Worm (Caenorhabditis elegans) whole organism, young adult: Measurements from ENCODE around the gene C16C8.19.

Source experiments
- F10E7.11 ChIP-seq: sonication (generic microtip); optimal IDR thresholded peaks from 2 replicates; lab custom pipeline; 2017; ENCODE audit warnings: mild to moderate bottlenecking, missing genetic modification characterization, moderate library complexity, missing compliant biosample characterization
- F39B2.1 ChIP-seq: fragments of 200-800 bp; sonication (Bioruptor generic); IDR thresholded peaks from 2 replicates; pipeline ENCODE4 v1.3.6; 2022; ENCODE audit warnings: missing genetic modification reagents, missing genetic modification characterization, missing compliant biosample characterization
- F49E8.2 ChIP-seq: sonication (generic microtip); optimal IDR thresholded peaks from 3 replicates; lab custom pipeline; 2017; ENCODE audit warnings: missing genetic modification characterization, mild to moderate bottlenecking, missing compliant biosample characterization, antibody characterized with exemption, moderate library complexity; ENCODE audit not compliant: insufficient read depth
- F55B11.4 ChIP-seq: sonication (generic microtip); optimal IDR thresholded peaks from 2 replicates; lab custom pipeline; 2016; ENCODE audit warnings: missing compliant biosample characterization, missing genetic modification characterization, borderline replicate concordance; ENCODE audit not compliant: insufficient read depth
- ama-1 ChIP-seq, 3 experiments: fragments of 150-350 bp in 1 of 3; sonication (generic microtip) in 2 of 3; optimal IDR thresholded peaks; 2 replicates each; lab custom pipeline; 2014 to 2018; ENCODE audit warnings: missing biosample characterization in 2 of 3, missing genetic modification characterization in 2 of 3, missing genetic modification reagents in 2 of 3
- aptf-2 ChIP-seq: fragments of 200-800 bp; sonication (Bioruptor generic); conservative IDR thresholded peaks from 2 replicates; pipeline ENCODE4 v1.3.6; 2022; ENCODE audit warnings: missing genetic modification reagents, missing genetic modification characterization, missing compliant biosample characterization
- aptf-3 ChIP-seq: fragments of 200-800 bp; sonication (Bioruptor generic); IDR thresholded peaks from 2 replicates; pipeline ENCODE4 v1.3.6; 2022; ENCODE audit warnings: missing genetic modification characterization, missing compliant biosample characterization
- bed-1 ChIP-seq: fragments of 200-800 bp; sonication (Bioruptor generic); IDR thresholded peaks from 2 replicates; pipeline ENCODE4 v1.3.6; 2022; ENCODE audit warnings: missing genetic modification reagents, missing genetic modification characterization, missing compliant biosample characterization
- ccch-3 ChIP-seq: fragments of 200-800 bp; sonication (Bioruptor generic); optimal IDR thresholded peaks from 2 replicates; lab custom pipeline; 2018; ENCODE audit warnings: mild to moderate bottlenecking, missing genetic modification characterization, missing compliant biosample characterization
- dox-1 ChIP-seq: fragments of 200-800 bp; sonication (Bioruptor generic); IDR thresholded peaks from 2 replicates; pipeline ENCODE4 v1.3.6; 2022; ENCODE audit warnings: missing genetic modification reagents, missing genetic modification characterization, missing compliant biosample characterization
- egrh-3 ChIP-seq: fragments of 200-800 bp; sonication (Bioruptor generic); IDR thresholded peaks from 2 replicates; pipeline ENCODE4 v1.3.6; 2022; ENCODE audit warnings: missing genetic modification reagents, missing genetic modification characterization, missing compliant biosample characterization
- ets-4 ChIP-seq: fragments of 200-800 bp; sonication (Bioruptor generic); optimal IDR thresholded peaks from 2 replicates; lab custom pipeline; 2018; ENCODE audit warnings: mild to moderate bottlenecking, missing genetic modification characterization, missing compliant biosample characterization
- hmg-1.2 ChIP-seq: fragments of 200-800 bp; sonication (Bioruptor generic); IDR thresholded peaks from 2 replicates; pipeline ENCODE4 v1.3.6; 2022; ENCODE audit warnings: missing genetic modification reagents, missing genetic modification characterization, missing compliant biosample characterization
- hmg-20 ChIP-seq: fragments of 200-800 bp; sonication (Bioruptor generic); IDR thresholded peaks from 2 replicates; pipeline ENCODE4 v1.3.6; 2022; ENCODE audit warnings: missing genetic modification reagents, missing genetic modification characterization, missing compliant biosample characterization
- lin-26 ChIP-seq: fragments of 200-800 bp; sonication (Bioruptor generic); IDR thresholded peaks from 2 replicates; pipeline ENCODE4 v1.3.6; 2022; ENCODE audit warnings: missing genetic modification reagents, missing genetic modification characterization, missing compliant biosample characterization
- madf-3 ChIP-seq: fragments of 200-800 bp; sonication (Bioruptor generic); IDR thresholded peaks from 2 replicates; pipeline ENCODE4 v1.3.6; 2022; ENCODE audit warnings: missing genetic modification reagents, missing genetic modification characterization, missing compliant biosample characterization
- mcd-1 ChIP-seq: fragments of 200-800 bp; sonication (Bioruptor generic); IDR thresholded peaks from 2 replicates; pipeline ENCODE4 v1.3.6; 2022; ENCODE audit warnings: missing genetic modification reagents, missing genetic modification characterization, missing compliant biosample characterization
- mxl-1 ChIP-seq: sonication (generic microtip); optimal IDR thresholded peaks from 2 replicates; lab custom pipeline; 2016; ENCODE audit warnings: missing genetic modification characterization, missing compliant biosample characterization
- nfyb-1 ChIP-seq: fragments of 200-800 bp; sonication (Bioruptor generic); IDR thresholded peaks from 2 replicates; pipeline ENCODE4 v1.3.6; 2022; ENCODE audit warnings: missing genetic modification reagents, missing genetic modification characterization, missing compliant biosample characterization
- nhr-179 ChIP-seq: sonication (generic microtip); optimal IDR thresholded peaks from 2 replicates; lab custom pipeline; 2016; ENCODE audit warnings: mild to moderate bottlenecking, missing genetic modification characterization, missing compliant biosample characterization
- nhr-80 ChIP-seq: sonication (generic microtip); optimal IDR thresholded peaks from 2 replicates; lab custom pipeline; 2016; ENCODE audit warnings: missing genetic modification characterization, missing compliant biosample characterization
- rcor-1 ChIP-seq: fragments of 200-800 bp; sonication (Bioruptor generic); IDR thresholded peaks from 2 replicates; pipeline ENCODE4 v1.3.6; 2022; ENCODE audit warnings: missing genetic modification reagents, missing genetic modification characterization, missing compliant biosample characterization
- snpc-3.4 ChIP-seq: sonication (generic microtip); optimal IDR thresholded peaks from 2 replicates; lab custom pipeline; 2017; ENCODE audit warnings: missing genetic modification characterization, mild to moderate bottlenecking, missing compliant biosample characterization, antibody characterized with exemption, moderate library complexity, missing genotype, missing genetic modification reagents
- snpc-4 ChIP-seq, 5 experiments: fragments of 150-350 bp in 1 of 5; sonication (generic microtip) in 4 of 5; optimal IDR thresholded peaks; 2 replicates each; lab custom pipeline; 2014 to 2018; ENCODE audit warnings: missing genetic modification characterization in 5 of 5, missing biosample characterization in 3 of 5, antibody characterized with exemption in 2 of 5, mild to moderate bottlenecking in 2 of 5, missing compliant biosample characterization in 2 of 5, missing genotype in 2 of 5, moderate library complexity in 2 of 5, missing genetic modification reagents in 1 of 5
- zfh-2 ChIP-seq: fragments of 200-800 bp; sonication (Bioruptor generic); conservative IDR thresholded peaks from 2 replicates; pipeline ENCODE4 v1.3.6; 2022; ENCODE audit warnings: missing genetic modification reagents, missing genetic modification characterization, missing compliant biosample characterization
- zim-3 ChIP-seq: sonication (generic microtip); optimal IDR thresholded peaks from 2 replicates; lab custom pipeline; 2017; ENCODE audit warnings: mild to moderate bottlenecking, missing genetic modification characterization, moderate library complexity, missing compliant biosample characterization
- ztf-18 ChIP-seq: sonication (generic microtip); optimal IDR thresholded peaks from 2 replicates; lab custom pipeline; 2016; ENCODE audit warnings: missing genotype, mild to moderate bottlenecking, missing genetic modification characterization, missing compliant biosample characterization
- ztf-22 ChIP-seq: fragments of 200-800 bp; sonication (Bioruptor generic); optimal IDR thresholded peaks from 2 replicates; lab custom pipeline; 2018; ENCODE audit warnings: mild to moderate bottlenecking, missing genetic modification characterization, moderate library complexity, missing compliant biosample characterization

The C16C8.19 gene

DNA sequence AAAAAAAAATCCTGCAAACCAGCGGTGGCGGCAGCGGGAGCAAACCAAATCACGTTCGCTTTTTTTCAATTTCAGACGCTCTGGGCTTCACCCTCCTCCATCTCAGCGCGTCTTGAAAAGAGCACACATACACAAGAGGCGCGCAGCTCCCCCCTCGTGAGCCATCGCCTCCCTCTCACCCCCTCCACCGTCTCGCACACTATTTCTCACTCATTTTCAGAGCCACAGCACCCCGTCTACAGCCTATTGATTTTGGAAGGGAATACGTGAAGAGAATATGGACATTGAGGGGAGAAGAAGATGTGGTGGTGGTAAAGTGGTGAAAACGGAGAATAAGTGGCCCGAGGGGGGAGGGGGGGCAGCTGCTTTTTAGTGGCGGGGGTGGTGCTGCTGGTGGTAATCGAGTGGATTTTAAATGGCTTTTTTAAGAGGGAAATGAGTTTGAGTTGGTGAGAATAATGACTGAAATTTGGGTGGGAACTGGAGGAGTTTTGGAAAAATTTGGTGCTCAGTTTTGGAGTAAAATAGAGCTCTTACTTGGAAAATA, 30.1 kb upstream of the C16C8.19 start (continued):
- TF ChIP-seq zfh-2 (GFP tag; lab: Robert Waterston, UW) (peak; percentile 92), F10E7.11 (no peak)

DNA sequence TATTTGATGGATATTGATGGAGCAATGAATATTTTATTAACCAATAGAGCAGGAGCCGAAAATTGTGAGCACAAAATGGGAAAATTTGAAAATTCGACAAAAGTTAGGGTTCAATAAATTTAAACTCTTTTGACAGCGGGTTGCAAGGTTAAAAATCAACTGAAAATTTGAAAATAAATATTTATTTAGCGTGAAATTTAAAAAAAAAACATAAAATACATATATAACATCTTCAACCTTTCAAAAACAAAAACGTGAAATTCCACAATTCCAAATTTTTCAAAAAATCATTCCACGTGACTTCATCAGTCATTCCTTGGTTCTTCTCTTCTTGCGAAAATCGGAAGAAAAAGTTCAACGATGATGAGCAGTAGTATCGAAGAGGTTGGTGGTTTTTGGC, 28.9 kb upstream of the C16C8.19 start, which contains the start of gene C16C8.18:
Gene C16C8.18 (plus strand): TSS at position 301 of the 400 bp plus-strand sequence.
- TF ChIP-seq bed-1 (GFP tag; lab: Robert Waterston, UW) (no peak), mcd-1 (no peak), lin-26 (GFP tag; lab: Robert Waterston, UW) (no peak), ccch-3 (GFP tag; lab: Kevin White, UChicago) (no peak)

DNA sequence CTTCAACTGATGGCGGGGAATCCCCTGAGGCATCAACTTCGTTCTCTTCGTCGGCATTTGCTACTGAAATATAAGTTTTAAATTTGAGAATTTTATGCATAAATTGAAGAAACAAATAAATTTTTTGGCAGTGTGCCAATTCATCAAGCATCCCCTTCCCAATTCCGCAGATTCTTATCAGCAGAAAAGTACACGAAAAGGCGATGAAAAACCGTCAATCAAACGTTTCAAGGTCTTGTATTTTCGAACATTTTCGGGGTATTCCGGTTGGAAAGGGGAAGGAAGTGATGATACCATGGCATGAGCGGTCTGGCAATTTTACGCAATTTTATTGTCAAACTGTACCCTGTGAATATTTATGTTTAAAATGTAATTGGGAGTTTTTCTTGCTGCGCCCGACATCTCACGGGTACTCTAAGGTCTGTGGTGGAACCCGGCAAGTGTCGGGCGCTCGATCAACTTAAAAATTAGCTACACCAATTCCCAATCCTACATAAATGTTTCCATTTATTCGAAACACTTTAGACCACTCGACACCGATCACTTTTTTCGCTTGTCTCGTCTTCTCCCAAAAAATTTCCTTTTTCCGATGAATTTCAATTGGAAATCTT, 23.3 kb upstream of the C16C8.19 start:
- 0 out of 2 replicates have a peak, but pooled peaks have one; percentile 16 for TF ChIP-seq dox-1 (GFP tag; lab: Robert Waterston, UW)
- TF ChIP-seq mxl-1 (tag; lab: Kevin White, UChicago) = no peak
- no peak for TF ChIP-seq nhr-179 (tag; lab: Kevin White, UChicago)
- peak; percentile 30 for TF ChIP-seq nhr-80
- no peak for TF ChIP-seq ztf-22 (GFP tag; lab: Kevin White, UChicago)
- TF ChIP-seq ets-4 (GFP tag; lab: Kevin White, UChicago) = peak; percentile 17
- TF ChIP-seq F49E8.2 (tag; lab: Kevin White, UChicago) = no peak
- TF ChIP-seq aptf-2 = no peak
- TF ChIP-seq snpc-3.4 (tag; lab: Kevin White, UChicago) = no peak
- TF ChIP-seq snpc-4 (GFP tag; optimal IDR thresholded peaks at IDR 0.05; lab: Kevin White, UChicago) = no peak
- peak; percentile 3 to 75 (median 58) for TF ChIP-seq snpc-4 (tag; optimal IDR thresholded peaks at IDR 0.05; lab: Kevin White, UChicago)
- TF ChIP-seq, all 124 proteins: peak for 4

DNA sequence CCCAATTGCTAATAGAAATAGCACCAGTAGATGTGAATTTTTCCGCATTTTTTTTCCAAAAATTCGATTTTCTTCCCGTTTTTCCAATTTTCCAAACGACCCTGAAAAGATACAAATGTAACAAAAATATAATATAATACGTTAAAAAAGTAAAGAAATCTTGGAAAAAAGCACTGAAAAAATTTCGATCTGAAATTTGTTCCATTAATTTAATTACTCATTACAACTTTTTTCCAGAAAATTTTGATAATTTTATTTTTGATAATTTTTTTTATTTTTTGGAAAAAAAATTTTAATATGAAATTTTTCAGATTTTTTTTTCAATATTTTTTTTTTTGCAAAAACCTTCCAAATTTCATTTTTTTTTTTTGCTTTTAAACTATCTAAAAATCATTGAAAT, 21.9 kb upstream of the C16C8.19 start, which contains the start of gene skpo-2:
Gene skpo-2 (minus strand): TSS at position 101 of the 400 bp plus-strand sequence.
- TF ChIP-seq ama-1 (optimal IDR thresholded peaks at IDR 0.05; lab: Kevin White, UChicago) = no peak
- TF ChIP-seq ama-1 (GFP tag; optimal IDR thresholded peaks at IDR 0.05; lab: Kevin White, UChicago) = no peak

DNA sequence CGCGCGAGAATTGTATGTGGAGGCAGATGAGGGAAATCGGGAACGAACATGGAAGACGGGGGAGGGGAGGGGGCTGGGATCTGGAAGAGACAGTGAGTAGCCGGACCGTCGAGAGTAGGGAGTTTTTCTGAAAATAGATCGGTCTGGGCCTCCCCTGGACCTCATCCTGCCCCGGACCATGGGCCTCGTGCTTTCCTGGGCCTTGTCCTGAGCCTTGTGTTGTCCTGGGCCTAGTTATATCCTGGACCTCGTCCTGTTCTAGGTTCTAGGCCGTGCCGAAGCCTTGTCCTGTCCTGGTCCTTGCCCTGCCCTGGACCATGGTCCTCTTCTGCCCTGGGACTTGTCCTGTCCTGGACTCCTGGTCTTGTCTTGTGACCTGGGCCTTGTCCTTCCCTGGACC, 20.9 kb upstream of the C16C8.19 start:
- TF ChIP-seq aptf-3 (GFP tag; lab: Robert Waterston, UW) (0 out of 2 replicates have a peak, but pooled peaks have one; percentile 46), F55B11.4 (tag; lab: Kevin White, UChicago) (no peak), egrh-3 (GFP tag; lab: Robert Waterston, UW) (peak; percentile 43; the same call in 1 of the 2 replicates), zfh-2 (GFP tag; lab: Robert Waterston, UW) (peak; percentile 58)

DNA sequence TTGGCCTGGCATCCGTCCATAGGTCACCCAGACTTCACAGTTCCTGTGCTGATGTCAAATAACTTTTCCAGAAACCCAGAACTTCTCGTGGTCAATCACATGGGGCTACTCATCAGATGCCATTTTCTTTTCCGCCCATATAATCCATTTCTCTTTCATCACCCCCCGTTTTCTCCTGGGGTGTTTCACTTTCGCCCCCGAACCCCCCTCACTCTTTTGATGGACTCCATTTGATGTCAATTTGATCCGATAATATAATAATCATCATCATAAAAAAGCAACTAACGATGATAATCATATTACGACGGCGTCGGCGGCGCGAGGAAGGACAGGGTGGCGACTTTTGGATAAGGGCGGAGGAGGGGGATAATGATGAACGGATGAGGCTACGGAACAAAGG, 20.0 kb upstream of the C16C8.19 start:
- TF ChIP-seq hmg-1.2 (GFP tag; lab: Robert Waterston, UW) (no peak), F39B2.1 (GFP tag; lab: Robert Waterston, UW) (no peak), zim-3 (tag; lab: Kevin White, UChicago) (no peak), nfyb-1 (no peak), rcor-1 (GFP tag; lab: Robert Waterston, UW) (no peak), madf-3 (GFP tag; lab: Robert Waterston, UW) (no peak), ztf-18 (tag; lab: Kevin White, UChicago) (no peak), hmg-20 (GFP tag; lab: Robert Waterston, UW) (no peak), bed-1 (GFP tag; lab: Robert Waterston, UW) (no peak)
